Worm (Caenorhabditis elegans): ENCODE data around the gene fbxa-35.

The fbxa-35 gene

ce11 chrIII:1284584-1285046 lies 10.9 kb upstream of the fbxa-35 start, which contains the start of gene fbxa-37 (continued):
- TF ChIP-seq efl-3 (GFP tag; optimal IDR thresholded peaks at IDR 0.05) (no peak), ceh-63 (GFP tag; optimal IDR thresholded peaks at IDR 0.05) (no peak), nhr-237 (tag; optimal IDR thresholded peaks at IDR 0.05) (peak; percentile 67), elt-3 (tag; optimal IDR thresholded peaks at IDR 0.05) (no peak), C34B4.2 (tag; optimal IDR thresholded peaks at IDR 0.05) (no peak), ceh-82 (tag; optimal IDR thresholded peaks at IDR 0.05) (peak in 2 of 3 experiments; percentile 32 to 34), zip-4 (GFP tag; optimal IDR thresholded peaks at IDR 0.05) (peak; percentile 92), snu-23 (GFP tag; optimal IDR thresholded peaks at IDR 0.05) (no peak), efl-1 (optimal IDR thresholded peaks at IDR 0.05) (peak; percentile 22 to 36), efl-1 (GFP tag; optimal IDR thresholded peaks at IDR 0.05 in 1 of 2) (peak; percentile 18 to 80)

ce11 chrIII:1288473-1289056 lies 6.9 kb upstream of the fbxa-35 start, which contains the start of gene fbxa-50:
Gene fbxa-50, minus strand, starts transcription at chrIII:1288523.
- TF ChIP-seq skn-1 (tag; optimal IDR thresholded peaks at IDR 0.05), result peak; percentile 21
- no peak for TF ChIP-seq ceh-88 (GFP tag; IDR thresholded peaks at IDR 0.05)

- TF ChIP-seq unc-30 (tag; optimal IDR thresholded peaks at IDR 0.05) (no peak), elt-3 (tag; optimal IDR thresholded peaks at IDR 0.05) (no peak), ceh-8 (GFP tag; optimal IDR thresholded peaks at IDR 0.05) (no peak), lin-13 (GFP tag; optimal IDR thresholded peaks at IDR 0.05) (no peak), nhr-90 (tag; optimal IDR thresholded peaks at IDR 0.05; ENCODE audit: poor library complexity) (no peak), pqm-1 (tag; optimal IDR thresholded peaks at IDR 0.05) (peak; percentile 35), C34B4.2 (tag; optimal IDR thresholded peaks at IDR 0.05) (no peak), ceh-63 (GFP tag; optimal IDR thresholded peaks at IDR 0.05) (no peak), elt-2 (tag; optimal IDR thresholded peaks at IDR 0.05) (peak; percentile 87), fkh-8 (tag; optimal IDR thresholded peaks at IDR 0.05) (no peak), mab-9 (GFP tag; IDR thresholded peaks at IDR 0.05) (no peak), jun-1 (tag; optimal IDR thresholded peaks at IDR 0.05) (peak; percentile 75), unc-130 (tag; optimal IDR thresholded peaks at IDR 0.05) (no peak), fos-1 (tag; optimal IDR thresholded peaks at IDR 0.05) (no peak)
Measured at ce11 chrIII:1289139-1289538, 6.3 kb upstream of the fbxa-35 start.

ce11 chrIII:1293135-1293534 lies 2.3 kb upstream of the fbxa-35 start, which contains the start of gene fbxa-36:
Gene fbxa-36, minus strand, starts transcription at chrIII:1293235.
- TF ChIP-seq ceh-88 (GFP tag; IDR thresholded peaks at IDR 0.05), result no peak
- no peak for TF ChIP-seq ceh-8 (GFP tag; optimal IDR thresholded peaks at IDR 0.05)
- TF ChIP-seq lin-35 (GFP tag; optimal IDR thresholded peaks at IDR 0.05), result no peak
- TF ChIP-seq unc-98 (GFP tag; IDR thresholded peaks at IDR 0.05), result no peak
- no peak for TF ChIP-seq pqm-1 (tag; optimal IDR thresholded peaks at IDR 0.05)
- no peak for TF ChIP-seq sox-4 (tag; optimal IDR thresholded peaks at IDR 0.05)
- TF ChIP-seq fos-1 (tag; optimal IDR thresholded peaks at IDR 0.05), result no peak
- no peak for TF ChIP-seq aha-1 (tag; optimal IDR thresholded peaks at IDR 0.05)
- no peak for TF ChIP-seq fkh-4 (tag; optimal IDR thresholded peaks at IDR 0.05; ENCODE audit: borderline replicate concordance)
- TF ChIP-seq sptf-1 (tag; optimal IDR thresholded peaks at IDR 0.05), result no peak
- no peak for TF ChIP-seq nhr-237 (tag; optimal IDR thresholded peaks at IDR 0.05)
- TF ChIP-seq pag-3 (tag; optimal IDR thresholded peaks at IDR 0.05; ENCODE audit: borderline replicate concordance, insufficient read depth), result no peak
- no peak for TF ChIP-seq ets-5 (GFP tag; IDR thresholded peaks at IDR 0.05)

- TF ChIP-seq sox-4 (tag; optimal IDR thresholded peaks at IDR 0.05) (no peak), F16B12.6 (tag; optimal IDR thresholded peaks at IDR 0.05) (no peak), nhr-90 (tag; optimal IDR thresholded peaks at IDR 0.05; ENCODE audit: poor library complexity) (no peak), isw-1 (GFP tag; IDR thresholded peaks at IDR 0.05) (no peak), Y116A8C.19 (tag; optimal IDR thresholded peaks at IDR 0.05; ENCODE audit: borderline replicate concordance) (no peak), fkh-4 (tag; optimal IDR thresholded peaks at IDR 0.05; ENCODE audit: borderline replicate concordance) (no peak), ceh-90 (tag; optimal IDR thresholded peaks at IDR 0.05) (no peak), lin-15B (tag; optimal IDR thresholded peaks at IDR 0.05) (no peak), hlh-4 (tag; optimal IDR thresholded peaks at IDR 0.05) (no peak), elt-3 (tag; optimal IDR thresholded peaks at IDR 0.05) (no peak), elt-2 (tag; optimal IDR thresholded peaks at IDR 0.05) (no peak), nhr-84 (tag; optimal IDR thresholded peaks at IDR 0.05) (no peak), zag-1 (tag; optimal IDR thresholded peaks at IDR 0.05) (no peak), tlp-1 (tag; optimal IDR thresholded peaks at IDR 0.05) (no peak), lin-14 (GFP tag; optimal IDR thresholded peaks at IDR 0.05) (no peak), dpl-1 (GFP tag; optimal IDR thresholded peaks at IDR 0.05) (no peak)
Measured at ce11 chrIII:1297604-1298003, 2.1 kb downstream of the fbxa-35 start, which contains the start of gene fbxa-28. Gene fbxa-28, plus strand, starts transcription at chrIII:1297904.

Measured in whole organism, L1 larva.